Fruit fly (Drosophila melanogaster) whole organism, adult: ENCODE data around the gene Hpf1.

Experiments
- CG12768 ChIP-seq: fragments of 200-800 bp; sonication (Bioruptor generic); optimal IDR thresholded peaks from 2 replicates; lab custom pipeline; 2017; ENCODE audit warnings: missing biosample characterization, missing genetic modification characterization, mild to moderate bottlenecking, moderate library complexity, missing genetic modification reagents
- CG33017 ChIP-seq: fragments of 200-800 bp; sonication (Bioruptor generic); optimal IDR thresholded peaks from 2 replicates; lab custom pipeline; 2018; ENCODE audit warnings: missing biosample characterization, mild to moderate bottlenecking, missing genetic modification characterization, moderate library complexity
- Hr96 ChIP-seq: fragments of 200-800 bp; sonication (Bioruptor generic); optimal IDR thresholded peaks from 2 replicates; lab custom pipeline; 2016; ENCODE audit warnings: missing biosample characterization, missing genetic modification characterization
- cic ChIP-seq: fragments of 200-800 bp; sonication (Bioruptor generic); optimal IDR thresholded peaks from 2 replicates; lab custom pipeline; 2017; ENCODE audit warnings: missing biosample characterization, mild to moderate bottlenecking, missing genetic modification characterization, moderate library complexity
- cnc ChIP-seq, 2 experiments: fragments of >200 bp; optimal IDR thresholded peaks; 2 replicates each; lab custom pipeline; 2017
- kay ChIP-seq: fragments of 200-800 bp; sonication (Bioruptor generic); peaks from one replicate; lab custom pipeline; 2016; ENCODE audit warnings: missing biosample characterization, missing genetic modification characterization, borderline replicate concordance
- ovo ChIP-seq: fragments of 200-800 bp; sonication (Bioruptor generic); optimal IDR thresholded peaks from 2 replicates; lab custom pipeline; 2016; ENCODE audit warnings: missing biosample characterization, missing genetic modification characterization
- tj ChIP-seq: fragments of 200-800 bp; sonication (Bioruptor generic); optimal IDR thresholded peaks from 3 replicates; lab custom pipeline; 2017; ENCODE audit warnings: missing biosample characterization, mild to moderate bottlenecking, missing genetic modification characterization, moderate library complexity

DNA sequence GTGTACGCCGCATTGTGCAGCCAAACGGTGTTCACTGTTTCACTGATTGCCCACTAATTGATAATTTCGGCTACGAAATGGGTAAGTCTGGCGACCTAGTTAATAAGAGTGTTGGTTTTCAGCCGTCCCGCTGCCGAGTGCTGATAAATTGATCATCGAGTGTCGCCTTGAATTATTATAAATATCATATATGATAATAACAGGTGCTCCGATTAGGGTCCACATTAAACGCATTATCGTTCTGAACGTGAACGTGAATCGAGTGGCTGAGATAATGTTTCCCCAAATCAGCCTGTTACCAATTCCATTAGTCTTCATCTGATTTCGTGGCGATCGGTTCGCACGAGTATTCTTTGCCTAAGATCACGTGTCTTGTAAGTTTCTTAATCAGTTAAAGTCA lies 49.6 kb downstream of the Hpf1 start:
- TF ChIP-seq kay (no peak), ovo (no peak), cnc (optimal IDR thresholded peaks at IDR 0.05; lab: Kevin White, UChicago) (no peak), cic (GFP tag; lab: Kevin White, UChicago) (no peak), Hr96 (no peak), CG12768 (GFP tag; lab: Kevin White, UChicago) (no peak), tj (GFP tag; lab: Kevin White, UChicago) (no peak), CG33017 (tag; lab: Kevin White, UChicago) (no peak)
